Worm (Caenorhabditis elegans): ENCODE data around the gene kcmf-1.

The kcmf-1 gene

ce11 chrIII:7877090-7877489, 47.9 kb downstream of the kcmf-1 start:
- TF ChIP-seq nfya-1 (tag; optimal IDR thresholded peaks at IDR 0.05; ENCODE audit: borderline replicate concordance, insufficient read depth) (no peak), egl-44 (GFP tag; IDR thresholded peaks at IDR 0.05) (no peak), ZK185.1 (tag; optimal IDR thresholded peaks at IDR 0.05; ENCODE audit: poor library complexity, severe bottlenecking) (no peak), tbx-9 (tag; optimal IDR thresholded peaks at IDR 0.05; ENCODE audit: borderline replicate concordance) (no peak), F55B11.4 (tag; optimal IDR thresholded peaks at IDR 0.05; ENCODE audit: borderline replicate concordance, insufficient read depth) (no peak), sea-2 (GFP tag; IDR thresholded peaks at IDR 0.05) (no peak), B0336.3 (GFP tag; IDR thresholded peaks at IDR 0.05) (no peak), attf-3 (GFP tag; conservative IDR thresholded peaks at IDR 0.05) (no peak), rec-8 (tag; optimal IDR thresholded peaks at IDR 0.05) (no peak), K12H6.12 (tag; optimal IDR thresholded peaks at IDR 0.05) (no peak), unc-62 (GFP tag; optimal IDR thresholded peaks at IDR 0.05) (no peak), Y53G8AR.9 (GFP tag; conservative IDR thresholded peaks at IDR 0.05) (no peak), nhr-90 (tag; optimal IDR thresholded peaks at IDR 0.05) (no peak), B0019.2 (GFP tag; conservative IDR thresholded peaks at IDR 0.05) (no peak), T07F8.4 (tag; optimal IDR thresholded peaks at IDR 0.05) (no peak)

- TF ChIP-seq ztf-26 (tag; optimal IDR thresholded peaks at IDR 0.05) (no peak), dpff-1 (tag; optimal IDR thresholded peaks at IDR 0.05) (no peak), F22D6.2 (tag; optimal IDR thresholded peaks at IDR 0.05) (no peak), dpl-1 (GFP tag; optimal IDR thresholded peaks at IDR 0.05) (no peak), hlh-12 (tag; optimal IDR thresholded peaks at IDR 0.05) (no peak), Y95B8A.8 (GFP tag; IDR thresholded peaks at IDR 0.05) (no peak), lin-35 (GFP tag; optimal IDR thresholded peaks at IDR 0.05) (no peak), lir-1 (GFP tag; conservative IDR thresholded peaks at IDR 0.05) (no peak), lin-26 (GFP tag; IDR thresholded peaks at IDR 0.05) (no peak), F57C9.4 (tag; optimal IDR thresholded peaks at IDR 0.05) (no peak), pbrm-1 (GFP tag; IDR thresholded peaks at IDR 0.05) (no peak), zim-3 (tag; optimal IDR thresholded peaks at IDR 0.05) (no peak)
Measured at ce11 chrIII:7878852-7879329, 49.7 kb downstream of the kcmf-1 start, which contains the start of gene sup-18. sup-18 (minus strand) TSS chrIII:7878902.

DNA sequence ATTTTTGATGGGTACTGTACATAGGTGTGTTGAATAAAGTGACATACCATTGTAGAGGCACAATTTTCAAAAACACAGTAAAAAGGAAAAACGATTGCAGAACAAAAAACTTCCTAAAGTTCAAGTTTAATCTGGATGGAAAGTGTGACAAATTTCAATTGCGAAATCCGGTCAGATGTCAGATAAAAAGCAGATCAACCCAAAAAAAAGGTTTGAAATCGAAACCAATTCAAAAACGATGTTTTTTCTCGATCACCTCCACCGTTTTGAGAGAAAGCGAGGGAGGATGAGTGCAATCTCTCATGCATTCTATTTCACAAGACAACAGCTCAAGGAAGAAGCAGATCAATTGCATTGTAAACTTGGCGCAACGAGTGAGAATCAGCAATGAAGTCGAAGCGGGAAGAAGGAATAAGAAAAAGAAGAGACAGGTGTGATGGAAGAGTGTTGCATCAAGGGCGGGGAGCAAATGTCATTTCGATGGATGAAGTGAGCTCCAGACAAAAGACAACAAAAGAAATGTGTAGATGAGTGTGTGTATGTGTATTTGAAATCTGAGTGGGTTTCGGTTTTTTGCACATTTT, 51.0 kb downstream of the kcmf-1 start:
- TF ChIP-seq ekl-4 (GFP tag; IDR thresholded peaks at IDR 0.05) (no peak), aptf-2 (GFP tag; conservative IDR thresholded peaks at IDR 0.05) (no peak), ZK185.1 (tag; optimal IDR thresholded peaks at IDR 0.05; ENCODE audit: poor library complexity, severe bottlenecking) (no peak), cebp-1 (GFP tag; IDR thresholded peaks at IDR 0.05) (no peak), cebp-1 (tag; optimal IDR thresholded peaks at IDR 0.05) (peak; percentile 68)
